Worm (Caenorhabditis elegans) whole organism, L1 larva: Measurements from ENCODE around the gene sql-1.

Experiments
- ama-1 ChIP-seq: fragments of 150-350 bp; optimal IDR thresholded peaks from 2 replicates; lab custom pipeline; 2014
- elt-3 ChIP-seq, 6 experiments: fragments of 150-350 bp in 1 of 6; sonication (generic microtip); optimal IDR thresholded peaks; 2 replicates each; lab custom pipeline; 2017 to 2018; ENCODE audit warnings: missing biosample characterization in 6 of 6, missing genetic modification characterization in 6 of 6, inconsistent platforms in 1 of 6
- fkh-10 ChIP-seq: sonication (generic microtip); optimal IDR thresholded peaks from 2 replicates; lab custom pipeline; 2017; ENCODE audit warnings: missing biosample characterization, missing genetic modification reagents, missing genetic modification characterization
- lin-13 ChIP-seq: fragments of 150-350 bp; optimal IDR thresholded peaks from 2 replicates; lab custom pipeline; 2014; ENCODE audit warnings: missing biosample characterization, missing genetic modification reagents, missing genetic modification characterization
- lin-35 ChIP-seq, 2 experiments: fragments of 150-350 bp; optimal IDR thresholded peaks; 2 replicates each; lab custom pipeline; 2014; ENCODE audit warnings: missing biosample characterization in 2 of 2, missing genetic modification characterization in 2 of 2, missing genetic modification reagents in 2 of 2
- mef-2 ChIP-seq: fragments of 150-350 bp; optimal IDR thresholded peaks from 2 replicates; lab custom pipeline; 2014; ENCODE audit warnings: missing biosample characterization, missing genetic modification characterization
- nhr-12 ChIP-seq: sonication (generic microtip); optimal IDR thresholded peaks from 2 replicates; lab custom pipeline; 2017; ENCODE audit warnings: missing biosample characterization, missing genetic modification characterization
- nhr-28 ChIP-seq: fragments of 150-350 bp; optimal IDR thresholded peaks from 2 replicates; lab custom pipeline; 2014; ENCODE audit warnings: missing biosample characterization, missing genetic modification characterization
- nhr-76 ChIP-seq: sonication (generic microtip); optimal IDR thresholded peaks from 2 replicates; lab custom pipeline; 2017; ENCODE audit warnings: missing biosample characterization, missing genetic modification characterization
- pqm-1 ChIP-seq: sonication (generic microtip); optimal IDR thresholded peaks from 3 replicates; lab custom pipeline; 2017; ENCODE audit warnings: missing biosample characterization, missing genetic modification characterization
- tlp-1 ChIP-seq: fragments of 150-350 bp; optimal IDR thresholded peaks from 2 replicates; lab custom pipeline; 2014; ENCODE audit warnings: missing biosample characterization, missing genetic modification characterization
- unc-62 ChIP-seq: fragments of 150-350 bp; optimal IDR thresholded peaks from 2 replicates; lab custom pipeline; 2014; ENCODE audit warnings: missing biosample characterization, missing genetic modification reagents, missing genetic modification characterization

ce11 chrIII:12499245-12499644, at the start of gene sql-1:
- no peak for TF ChIP-seq fkh-10 (GFP tag; lab: Kevin White, UChicago)
- no peak for TF ChIP-seq nhr-28 (tag; lab: Kevin White, UChicago)
- TF ChIP-seq lin-35 (GFP tag; optimal IDR thresholded peaks at IDR 0.05; lab: Kevin White, UChicago) = peak; percentile 25 to 35
- no peak for TF ChIP-seq tlp-1 (tag; lab: Kevin White, UChicago)
- no peak for TF ChIP-seq elt-3 (tag; optimal IDR thresholded peaks at IDR 0.05; lab: Kevin White, UChicago)
- TF ChIP-seq lin-13 (GFP tag; lab: Kevin White, UChicago) = no peak
- TF ChIP-seq nhr-76 = no peak
- no peak for TF ChIP-seq unc-62
- TF ChIP-seq pqm-1 = no peak
- TF ChIP-seq ama-1 = no peak
- no peak for TF ChIP-seq nhr-12 (tag; lab: Kevin White, UChicago)
- TF ChIP-seq mef-2 (tag; lab: Kevin White, UChicago) = no peak
